Worm (Caenorhabditis elegans) whole organism, L1 larva: ENCODE measurements around the gene Y57G11C.8.

Experiments
- C04F5.9 ChIP-seq: sonication (generic microtip); optimal IDR thresholded peaks from 2 replicates; lab custom pipeline; 2016; ENCODE audit warnings: missing genetic modification characterization, missing compliant biosample characterization
- C16A3.4 ChIP-seq: fragments of 150-350 bp; optimal IDR thresholded peaks from 2 replicates; lab custom pipeline; 2014; ENCODE audit warnings: missing biosample characterization, missing genetic modification characterization
- C34B4.2 ChIP-seq: sonication (generic microtip); optimal IDR thresholded peaks from 2 replicates; lab custom pipeline; 2017; ENCODE audit warnings: mild to moderate bottlenecking, missing genetic modification characterization, missing compliant biosample characterization
- Y116A8C.19 ChIP-seq: sonication (generic microtip); optimal IDR thresholded peaks from 2 replicates; lab custom pipeline; 2016; ENCODE audit warnings: missing compliant biosample characterization, missing genetic modification characterization, borderline replicate concordance
- aha-1 ChIP-seq: fragments of 150-350 bp; optimal IDR thresholded peaks from 2 replicates; lab custom pipeline; 2014; ENCODE audit warnings: missing biosample characterization, missing genetic modification characterization
- aly-2 ChIP-seq: fragments of 150-350 bp; optimal IDR thresholded peaks from 2 replicates; lab custom pipeline; 2014; ENCODE audit warnings: missing biosample characterization, missing genetic modification characterization
- ama-1 ChIP-seq: fragments of 150-350 bp; optimal IDR thresholded peaks from 2 replicates; lab custom pipeline; 2014
- blmp-1 ChIP-seq: fragments of 150-350 bp; optimal IDR thresholded peaks from 2 replicates; lab custom pipeline; 2014; ENCODE audit warnings: missing biosample characterization, missing genetic modification characterization
- ceh-8 ChIP-seq: fragments of 200-800 bp; sonication (Bioruptor generic); optimal IDR thresholded peaks from 2 replicates; lab custom pipeline; 2018; ENCODE audit warnings: mild to moderate bottlenecking, missing genetic modification characterization, moderate library complexity, missing compliant biosample characterization
- ceh-82 ChIP-seq, 3 experiments: fragments of 150-350 bp in 1 of 3; sonication (generic microtip) in 2 of 3; optimal IDR thresholded peaks; 2 replicates each; lab custom pipeline; 2014 to 2017; ENCODE audit warnings: missing biosample characterization in 3 of 3, missing genetic modification characterization in 3 of 3
- ceh-90 ChIP-seq: sonication (generic microtip); optimal IDR thresholded peaks from 2 replicates; lab custom pipeline; 2016; ENCODE audit warnings: missing genetic modification characterization, missing compliant biosample characterization
- ces-1 ChIP-seq: fragments of 150-350 bp; optimal IDR thresholded peaks from 2 replicates; lab custom pipeline; 2014; ENCODE audit warnings: missing biosample characterization, missing genetic modification reagents, missing genetic modification characterization
- dpl-1 ChIP-seq, 3 experiments: fragments of 150-350 bp in 2 of 3; sonication (generic microtip) in 1 of 3; optimal IDR thresholded peaks; 2 replicates each; lab custom pipeline; 2014 to 2017; ENCODE audit warnings: missing biosample characterization in 3 of 3, missing genetic modification characterization in 3 of 3, missing genetic modification reagents in 3 of 3
- dsc-1 ChIP-seq: sonication (generic microtip); optimal IDR thresholded peaks from 2 replicates; lab custom pipeline; 2016; ENCODE audit warnings: mild to moderate bottlenecking, missing genetic modification characterization, missing compliant biosample characterization
- egl-13 ChIP-seq: sonication (generic microtip); optimal IDR thresholded peaks from 2 replicates; lab custom pipeline; 2016; ENCODE audit warnings: missing genotype, missing genetic modification reagents, missing genetic modification characterization, missing compliant biosample characterization
- egl-27 ChIP-seq, 2 experiments: fragments of 150-350 bp in 1 of 2; sonication (generic microtip); optimal IDR thresholded peaks; 3 replicates each; lab custom pipeline; 2017 to 2018; ENCODE audit warnings: missing biosample characterization in 2 of 2, missing genetic modification characterization in 2 of 2, missing genetic modification reagents in 2 of 2
- elt-3 ChIP-seq, 6 experiments: fragments of 150-350 bp in 1 of 6; sonication (generic microtip); optimal IDR thresholded peaks; 2 replicates each; lab custom pipeline; 2017 to 2018; ENCODE audit warnings: missing biosample characterization in 6 of 6, missing genetic modification characterization in 6 of 6, inconsistent platforms in 1 of 6
- ets-5 ChIP-seq: fragments of 200-800 bp; sonication (Bioruptor generic); IDR thresholded peaks from 2 replicates; pipeline ENCODE4 v1.3.6; 2022; ENCODE audit warnings: missing genetic modification characterization, missing compliant biosample characterization
- fos-1 ChIP-seq: fragments of 150-350 bp; optimal IDR thresholded peaks from 2 replicates; lab custom pipeline; 2014; ENCODE audit warnings: missing biosample characterization, missing genetic modification characterization
- isw-1 ChIP-seq: fragments of 200-800 bp; sonication (Bioruptor generic); IDR thresholded peaks from 2 replicates; pipeline ENCODE4 v1.3.6; 2022; ENCODE audit warnings: missing genetic modification characterization, missing compliant biosample characterization
- jun-1 ChIP-seq: fragments of 150-350 bp; optimal IDR thresholded peaks from 2 replicates; lab custom pipeline; 2014; ENCODE audit warnings: missing biosample characterization, missing genetic modification reagents, missing genetic modification characterization
- lin-13 ChIP-seq: fragments of 150-350 bp; optimal IDR thresholded peaks from 2 replicates; lab custom pipeline; 2014; ENCODE audit warnings: missing biosample characterization, missing genetic modification reagents, missing genetic modification characterization
- lin-14 ChIP-seq: fragments of 200-800 bp; sonication (Bioruptor generic); optimal IDR thresholded peaks from 2 replicates; lab custom pipeline; 2018; ENCODE audit warnings: mild to moderate bottlenecking, missing genetic modification characterization, moderate library complexity, missing compliant biosample characterization
- lin-15B ChIP-seq: fragments of 150-350 bp; sonication (generic microtip); optimal IDR thresholded peaks from 3 replicates; lab custom pipeline; 2014; ENCODE audit warnings: missing biosample characterization, missing genetic modification characterization
- lin-35 ChIP-seq, 2 experiments: fragments of 150-350 bp; optimal IDR thresholded peaks; 2 replicates each; lab custom pipeline; 2014; ENCODE audit warnings: missing biosample characterization in 2 of 2, missing genetic modification characterization in 2 of 2, missing genetic modification reagents in 2 of 2
- lin-39 ChIP-seq: fragments of 150-350 bp; optimal IDR thresholded peaks from 2 replicates; lab custom pipeline; 2014; ENCODE audit warnings: missing biosample characterization, missing genetic modification reagents, missing genetic modification characterization
- lir-3 ChIP-seq: sonication (generic microtip); optimal IDR thresholded peaks from 2 replicates; lab custom pipeline; 2016; ENCODE audit warnings: mild to moderate bottlenecking, missing genetic modification characterization, moderate library complexity, missing compliant biosample characterization; ENCODE audit not compliant: poor library complexity
- lsy-2 ChIP-seq, 2 experiments: fragments of 150-350 bp; optimal IDR thresholded peaks; 2 replicates each; lab custom pipeline; 2014; ENCODE audit warnings: missing biosample characterization in 2 of 2, missing genetic modification characterization in 2 of 2
- mef-2 ChIP-seq: fragments of 150-350 bp; optimal IDR thresholded peaks from 2 replicates; lab custom pipeline; 2014; ENCODE audit warnings: missing biosample characterization, missing genetic modification characterization
- mep-1 ChIP-seq: fragments of 150-350 bp; optimal IDR thresholded peaks from 2 replicates; lab custom pipeline; 2014; ENCODE audit warnings: missing biosample characterization, missing genetic modification characterization
- nhr-11 ChIP-seq: fragments of 150-350 bp; optimal IDR thresholded peaks from 2 replicates; lab custom pipeline; 2014; ENCODE audit warnings: missing biosample characterization, missing genetic modification characterization
- nhr-12 ChIP-seq: sonication (generic microtip); optimal IDR thresholded peaks from 2 replicates; lab custom pipeline; 2017; ENCODE audit warnings: missing biosample characterization, missing genetic modification characterization
- nhr-237 ChIP-seq: fragments of 150-350 bp; optimal IDR thresholded peaks from 2 replicates; lab custom pipeline; 2014; ENCODE audit warnings: missing biosample characterization, missing genetic modification characterization
- nhr-85 ChIP-seq: sonication (generic microtip); peaks from one replicate; lab custom pipeline; 2016; ENCODE audit warnings: missing genetic modification characterization, inconsistent platforms, missing compliant biosample characterization
- pag-3 ChIP-seq: sonication (generic microtip); optimal IDR thresholded peaks from 2 replicates; lab custom pipeline; 2017; ENCODE audit warnings: missing genetic modification characterization, mild to moderate bottlenecking, missing compliant biosample characterization, antibody characterized with exemption, borderline replicate concordance; ENCODE audit not compliant: insufficient read depth
- pax-3 ChIP-seq: fragments of 200-800 bp; sonication (Bioruptor generic); optimal IDR thresholded peaks from 2 replicates; lab custom pipeline; 2018; ENCODE audit warnings: mild to moderate bottlenecking, missing genetic modification characterization, moderate library complexity, missing compliant biosample characterization
- pqm-1 ChIP-seq: sonication (generic microtip); optimal IDR thresholded peaks from 3 replicates; lab custom pipeline; 2017; ENCODE audit warnings: missing biosample characterization, missing genetic modification characterization
- rnt-1 ChIP-seq: sonication (generic microtip); optimal IDR thresholded peaks from 2 replicates; lab custom pipeline; 2016; ENCODE audit warnings: mild to moderate bottlenecking, missing genetic modification characterization, moderate library complexity, missing compliant biosample characterization
- skn-1 ChIP-seq: fragments of 150-350 bp; optimal IDR thresholded peaks from 2 replicates; lab custom pipeline; 2014; ENCODE audit warnings: missing biosample characterization, missing genetic modification characterization
- snu-23 ChIP-seq: sonication (generic microtip); optimal IDR thresholded peaks from 2 replicates; lab custom pipeline; 2016; ENCODE audit warnings: missing genetic modification characterization, missing compliant biosample characterization
- sox-4 ChIP-seq: sonication (generic microtip); optimal IDR thresholded peaks from 2 replicates; lab custom pipeline; 2016; ENCODE audit warnings: missing genetic modification characterization, missing compliant biosample characterization
- sptf-1 ChIP-seq: fragments of 150-350 bp; optimal IDR thresholded peaks from 2 replicates; lab custom pipeline; 2014; ENCODE audit warnings: missing biosample characterization, missing genetic modification characterization
- tlp-1 ChIP-seq: fragments of 150-350 bp; optimal IDR thresholded peaks from 2 replicates; lab custom pipeline; 2014; ENCODE audit warnings: missing biosample characterization, missing genetic modification characterization
- unc-130 ChIP-seq: fragments of 150-350 bp; optimal IDR thresholded peaks from 2 replicates; lab custom pipeline; 2017; ENCODE audit warnings: missing biosample characterization, missing genetic modification characterization, inconsistent platforms
- unc-30 ChIP-seq: sonication (generic microtip); optimal IDR thresholded peaks from 2 replicates; lab custom pipeline; 2017; ENCODE audit warnings: missing biosample characterization, missing genetic modification characterization
- unc-62 ChIP-seq: fragments of 150-350 bp; optimal IDR thresholded peaks from 2 replicates; lab custom pipeline; 2014; ENCODE audit warnings: missing biosample characterization, missing genetic modification reagents, missing genetic modification characterization
- unc-86 ChIP-seq: sonication (generic microtip); optimal IDR thresholded peaks from 2 replicates; lab custom pipeline; 2016; ENCODE audit warnings: missing genetic modification characterization, missing compliant biosample characterization
- unc-98 ChIP-seq: fragments of 200-800 bp; sonication (Bioruptor generic); IDR thresholded peaks from 2 replicates; pipeline ENCODE4 v1.3.6; 2022; ENCODE audit warnings: missing genetic modification characterization, missing compliant biosample characterization
- vab-15 ChIP-seq: sonication (generic microtip); optimal IDR thresholded peaks from 2 replicates; lab custom pipeline; 2017; ENCODE audit warnings: missing genotype, mild to moderate bottlenecking, missing genetic modification characterization, missing compliant biosample characterization
- xbp-1 ChIP-seq: sonication (generic microtip); optimal IDR thresholded peaks from 2 replicates; lab custom pipeline; 2016; ENCODE audit warnings: missing genetic modification characterization, missing compliant biosample characterization
- zip-4 ChIP-seq: fragments of 200-800 bp; sonication (Bioruptor generic); optimal IDR thresholded peaks from 2 replicates; lab custom pipeline; 2018; ENCODE audit warnings: mild to moderate bottlenecking, missing genetic modification characterization, moderate library complexity, missing compliant biosample characterization
- ztf-11 ChIP-seq, 2 experiments: sonication (generic microtip); optimal IDR thresholded peaks; 2 replicates each; lab custom pipeline; 2016 to 2017; ENCODE audit warnings: missing genetic modification characterization in 2 of 2, missing biosample characterization in 1 of 2, missing compliant biosample characterization in 1 of 2
- ztf-4 ChIP-seq: fragments of 150-350 bp; optimal IDR thresholded peaks from 2 replicates; lab custom pipeline; 2014; ENCODE audit warnings: missing biosample characterization, missing genetic modification characterization

Gene Y57G11C.8

ce11 chrIV:14767693-14768251, 13.9 kb upstream of the Y57G11C.8 start, which contains the start of the genes mrps-7 and Y57G11C.3:
Gene mrps-7 (minus strand): TSS chrIV:14767730.
Gene Y57G11C.3 (plus strand): TSS chrIV:14768201.
- peak; percentile 93 for TF ChIP-seq skn-1 (tag; lab: Kevin White, UChicago)
- TF ChIP-seq lir-3 (tag; lab: Kevin White, UChicago) = peak; percentile 71
- peak; percentile 90 for TF ChIP-seq mep-1
- TF ChIP-seq rnt-1 = peak; percentile 95
- TF ChIP-seq unc-86 (tag; lab: Kevin White, UChicago) = peak; percentile 93
- TF ChIP-seq ztf-11 (tag; optimal IDR thresholded peaks at IDR 0.05; lab: Kevin White, UChicago) = peak in 1 of 2 experiments; percentile 72
- peak; percentile 96 for TF ChIP-seq nhr-85
- TF ChIP-seq lin-15B (tag; lab: Kevin White, UChicago) = peak; percentile 97
- TF ChIP-seq tlp-1 (tag; lab: Kevin White, UChicago) = no peak
- TF ChIP-seq sptf-1 (tag; lab: Kevin White, UChicago) = no peak
- TF ChIP-seq dpl-1 (GFP tag; optimal IDR thresholded peaks at IDR 0.05; lab: Kevin White, UChicago) = peak; percentile 81 to 86 (median 86)
- peak; percentile 94 for TF ChIP-seq xbp-1 (tag; lab: Kevin White, UChicago)
- TF ChIP-seq nhr-12 (tag; lab: Kevin White, UChicago) = peak; percentile 33
- peak; percentile 13 for TF ChIP-seq pqm-1 (tag; lab: Kevin White, UChicago)
- TF ChIP-seq egl-27 (tag; optimal IDR thresholded peaks at IDR 0.05; lab: Kevin White, UChicago) = peak; percentile 48 to 67
- TF ChIP-seq lsy-2 (tag; optimal IDR thresholded peaks at IDR 0.05; lab: Kevin White, UChicago) = peak; percentile 95 to 96
- peak; percentile 83 for TF ChIP-seq egl-13 (tag; lab: Kevin White, UChicago)
- peak; percentile 82 for TF ChIP-seq mef-2 (tag; lab: Kevin White, UChicago)
- peak; percentile 50 for TF ChIP-seq ceh-90 (tag; lab: Kevin White, UChicago)
- no peak for TF ChIP-seq unc-98 (GFP tag; lab: Robert Waterston, UW)
- peak; percentile 71 for TF ChIP-seq aha-1 (tag; lab: Kevin White, UChicago)
- peak; percentile 76 for TF ChIP-seq C04F5.9 (tag; lab: Kevin White, UChicago)
- TF ChIP-seq snu-23 (GFP tag; lab: Kevin White, UChicago) = peak; percentile 97
- TF ChIP-seq sox-4 (tag; lab: Kevin White, UChicago) = peak; percentile 71
- peak; percentile 71 for TF ChIP-seq blmp-1 (tag; lab: Kevin White, UChicago)
- peak; percentile 96 for TF ChIP-seq lin-14 (GFP tag; lab: Kevin White, UChicago)
- TF ChIP-seq vab-15 (tag; lab: Kevin White, UChicago) = peak; percentile 81
- TF ChIP-seq lin-13 (GFP tag; lab: Kevin White, UChicago) = peak; percentile 95
- TF ChIP-seq C16A3.4 = peak; percentile 97
- TF ChIP-seq unc-130 = peak; percentile 93
- peak; percentile 84 for TF ChIP-seq ama-1
- peak; percentile 92 for TF ChIP-seq fos-1 (tag; lab: Kevin White, UChicago)
- no peak for TF ChIP-seq Y116A8C.19 (tag; lab: Kevin White, UChicago)
- TF ChIP-seq ztf-4 (tag; lab: Kevin White, UChicago) = peak; percentile 70
- peak; percentile 77 for TF ChIP-seq nhr-11
- no peak for TF ChIP-seq ets-5
- TF ChIP-seq ceh-8 (GFP tag; lab: Kevin White, UChicago) = peak; percentile 88
- TF ChIP-seq jun-1 (tag; lab: Kevin White, UChicago) = peak; percentile 87
- TF ChIP-seq ces-1 (GFP tag; lab: Kevin White, UChicago) = no peak
- peak in 3 of 6 experiments; percentile 42 to 93 (median 91) for TF ChIP-seq elt-3 (tag; optimal IDR thresholded peaks at IDR 0.05; lab: Kevin White, UChicago)
- TF ChIP-seq pax-3 (tag; lab: Kevin White, UChicago) = peak; percentile 87
- peak; percentile 92 for TF ChIP-seq zip-4 (GFP tag; lab: Kevin White, UChicago)
- TF ChIP-seq unc-62 (GFP tag; lab: Kevin White, UChicago) = no peak
- no peak for TF ChIP-seq pag-3
- TF ChIP-seq nhr-237 (tag; lab: Kevin White, UChicago) = peak; percentile 91
- peak; percentile 89 for TF ChIP-seq lin-39 (tag; lab: Kevin White, UChicago)
- TF ChIP-seq isw-1 (GFP tag; lab: Robert Waterston, UW) = peak; percentile 96
- TF ChIP-seq unc-30 (tag; lab: Kevin White, UChicago) = no peak
- peak; percentile 94 for TF ChIP-seq aly-2 (tag; lab: Kevin White, UChicago)
- peak; percentile 54 for TF ChIP-seq C34B4.2 (tag; lab: Kevin White, UChicago)
- peak; percentile 95 to 98 (median 98) for TF ChIP-seq ceh-82 (tag; optimal IDR thresholded peaks at IDR 0.05; lab: Kevin White, UChicago)
- peak; percentile 89 to 94 for TF ChIP-seq lin-35 (GFP tag; optimal IDR thresholded peaks at IDR 0.05; lab: Kevin White, UChicago)
- TF ChIP-seq dsc-1 (tag; lab: Kevin White, UChicago) = peak; percentile 93
